Fruit fly (Drosophila melanogaster) ovary, adult (tissue): ENCODE data around the gene Sar1.

Experiments
- CG17801 ChIP-seq: fragments of 200-800 bp; optimal IDR thresholded peaks from 2 replicates; lab custom pipeline; 2019; ENCODE audit warnings: missing biosample characterization, mild to moderate bottlenecking, missing genetic modification characterization, moderate library complexity; ENCODE audit not compliant: partially characterized antibody

Gene Sar1

DNA sequence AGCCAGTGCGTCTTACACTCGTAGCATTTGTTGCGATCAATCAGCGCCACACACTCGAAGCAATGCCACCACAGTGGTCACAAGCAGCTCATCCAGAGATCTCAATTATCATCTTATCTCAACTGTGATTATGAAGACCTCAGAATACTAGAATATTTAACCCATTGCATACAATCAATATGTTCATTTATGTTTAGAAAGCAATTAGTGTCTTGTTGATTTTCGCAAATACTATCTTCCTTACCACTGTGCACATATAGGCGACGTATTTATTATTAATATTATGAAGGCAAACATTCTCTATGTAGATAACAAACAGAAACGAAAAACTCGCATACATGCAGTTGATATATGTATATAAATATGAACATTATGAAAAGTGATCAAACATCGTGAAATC, 2.3 kb downstream of the Sar1 start:
- TF ChIP-seq CG17801 (GFP tag; lab: Kevin White, UChicago), result no peak

DNA sequence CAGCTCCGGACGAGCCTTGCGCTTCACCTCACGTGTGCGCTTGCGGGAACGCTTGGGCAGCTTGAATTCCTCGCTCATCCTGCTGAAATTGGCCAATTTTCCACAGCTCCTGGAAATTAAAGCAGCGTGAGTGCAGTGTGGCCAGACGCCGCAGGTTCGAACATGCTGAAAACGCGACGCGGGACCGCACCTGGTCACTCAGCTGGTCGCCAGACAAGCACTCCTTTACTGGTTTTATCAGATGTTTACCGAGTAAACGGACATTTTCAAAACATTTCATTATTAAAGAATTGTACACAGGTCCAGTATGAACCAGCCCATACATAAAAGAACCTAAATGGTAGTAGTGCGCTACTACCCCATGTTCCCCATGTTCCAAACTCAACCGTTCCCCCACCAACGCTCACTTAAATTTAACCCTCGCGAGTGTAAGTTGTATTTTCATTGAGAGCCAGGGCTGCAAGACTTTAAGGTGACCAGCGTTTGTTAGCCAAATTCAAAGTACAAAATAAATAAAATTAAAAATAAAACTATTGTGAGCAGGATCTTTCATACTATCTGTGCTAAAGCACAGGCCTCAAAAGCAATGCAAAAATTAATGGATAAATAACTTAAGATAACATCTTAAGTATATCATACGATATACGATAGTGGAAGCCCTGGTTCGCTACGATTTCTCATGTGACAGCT, 5.9 kb downstream of the Sar1 start, which contains the start of the genes JMJD6, CG7071 and Muted:
JMJD6 (minus strand) TSS at position 154 of the 690 bp plus-strand sequence.
CG7071 (plus strand) TSS at position 403 of the 690 bp plus-strand sequence.
Muted (plus strand) TSS at position 403 of the 690 bp plus-strand sequence.
- TF ChIP-seq CG17801 (GFP tag; lab: Kevin White, UChicago), result peak; percentile 82

DNA sequence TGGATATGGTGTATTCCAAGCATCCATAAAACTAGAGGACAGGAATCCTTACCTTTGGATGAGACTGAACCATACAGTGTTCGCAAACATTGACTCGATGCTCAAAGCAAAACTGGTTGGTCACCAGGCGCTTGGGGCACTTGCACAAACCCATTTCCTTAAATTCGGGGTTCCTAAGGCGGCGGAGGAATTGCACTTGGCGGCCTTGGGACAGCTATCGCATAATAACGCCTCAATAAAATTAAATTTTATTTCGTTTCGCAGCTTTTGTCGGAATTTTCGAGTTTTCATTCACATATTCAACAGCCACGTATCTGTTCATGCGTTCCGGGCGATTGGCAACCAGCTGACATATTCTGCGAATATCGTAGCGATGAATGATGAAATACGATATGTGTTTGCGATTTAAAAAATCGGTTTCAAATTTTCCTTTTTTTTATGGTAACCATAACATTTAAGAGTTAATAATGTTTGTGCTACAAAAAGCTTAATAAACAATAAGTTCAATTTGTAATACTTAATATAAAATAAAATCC, 9.2 kb downstream of the Sar1 start, which contains the start of gene CG5382:
CG5382 (minus strand) TSS at position 324 of the 536 bp plus-strand sequence.
- TF ChIP-seq CG17801 (GFP tag; lab: Kevin White, UChicago), result peak; percentile 26

dm6 chr3R:22367126-22368076, 10.9 kb downstream of the Sar1 start, which contains the start of the genes Polr3F and PyK:
TSS of gene Polr3F (minus strand) at chr3R:22367373.
TSS of gene PyK (plus strand) at chr3R:22367536.
- TF ChIP-seq CG17801 (GFP tag; lab: Kevin White, UChicago), result peak; percentile 87

DNA sequence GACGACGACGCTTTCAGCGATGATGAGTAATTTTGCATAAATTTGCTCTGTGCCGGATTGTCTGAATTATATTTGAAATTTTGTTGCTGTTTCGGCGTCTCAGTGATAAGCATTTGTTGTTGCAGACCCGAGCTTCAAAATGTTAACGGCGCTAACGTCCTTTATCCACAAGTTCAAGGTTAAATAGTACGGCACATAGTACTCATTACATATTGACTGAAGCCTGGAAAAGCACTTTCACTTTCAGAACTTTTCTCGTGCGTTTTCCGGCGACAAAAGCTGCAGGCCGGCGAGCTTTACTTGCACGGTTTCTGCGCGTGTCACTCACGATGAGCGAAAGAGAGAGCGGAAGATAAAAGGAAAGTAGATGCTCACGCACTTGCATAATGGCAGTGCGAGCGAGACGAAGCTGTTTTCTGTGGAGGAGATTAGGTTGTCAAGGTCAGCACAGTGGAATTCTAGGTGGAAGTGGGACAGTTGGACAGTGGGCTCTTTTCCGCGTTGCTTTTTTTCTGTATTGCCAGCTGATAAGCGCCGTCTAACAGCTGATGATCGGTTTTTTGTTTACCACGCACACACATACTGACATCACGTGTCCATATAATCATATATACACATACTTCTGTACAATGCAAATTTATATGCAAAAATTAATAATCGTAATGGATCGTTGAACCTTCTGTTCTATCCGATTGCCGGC, 11.7 kb downstream of the Sar1 start:
- no peak for TF ChIP-seq CG17801 (GFP tag; lab: Kevin White, UChicago)

- no peak for TF ChIP-seq CG17801 (GFP tag; lab: Kevin White, UChicago)
These were observed 12.3 kb downstream of the Sar1 start for dm6 chr3R:22368777-22369214.

DNA sequence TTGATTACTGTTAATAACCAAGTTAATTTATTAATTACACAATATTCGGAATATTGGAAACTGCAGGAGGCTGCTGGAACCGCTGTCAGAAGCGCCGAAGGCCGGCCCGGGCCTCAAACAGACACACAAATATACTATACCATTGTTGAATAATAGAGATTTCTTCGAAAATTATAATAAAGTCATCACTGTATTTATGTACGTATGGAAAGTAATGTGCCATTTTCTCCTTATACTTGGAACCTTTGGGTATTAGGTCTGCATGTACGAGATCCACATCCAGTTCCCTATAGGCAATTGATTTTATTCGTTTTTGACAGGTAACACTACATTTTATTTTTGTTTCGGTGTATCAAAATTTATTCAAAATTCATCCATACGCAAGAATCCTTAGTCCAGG, 16.1 kb downstream of the Sar1 start, which contains the start of gene CG7069:
CG7069 (plus strand) TSS at position 301 of the 400 bp plus-strand sequence.
- no peak for TF ChIP-seq CG17801 (GFP tag; lab: Kevin White, UChicago)

DNA sequence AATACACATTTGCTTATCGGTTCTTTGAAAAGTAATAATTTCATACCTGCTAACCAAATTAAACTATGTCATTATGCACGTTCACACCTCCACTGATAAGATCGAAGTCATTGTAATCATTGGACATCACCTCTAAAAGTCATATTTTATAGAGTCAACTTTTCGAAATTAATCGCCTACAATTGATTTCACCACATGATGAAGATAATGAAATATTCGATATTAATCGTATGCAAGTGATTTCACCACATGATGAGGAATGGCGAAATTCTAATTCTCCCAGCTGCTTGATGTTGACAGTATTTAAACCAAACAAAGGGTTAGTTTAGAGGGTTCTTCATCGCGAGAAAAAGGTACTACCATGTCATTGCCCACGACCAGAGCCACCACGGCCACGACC, 19.2 kb downstream of the Sar1 start, which contains the start of gene CG18596:
CG18596 (plus strand) TSS at position 250 of the 400 bp plus-strand sequence.
- peak; percentile 44 for TF ChIP-seq CG17801 (GFP tag; lab: Kevin White, UChicago)

DNA sequence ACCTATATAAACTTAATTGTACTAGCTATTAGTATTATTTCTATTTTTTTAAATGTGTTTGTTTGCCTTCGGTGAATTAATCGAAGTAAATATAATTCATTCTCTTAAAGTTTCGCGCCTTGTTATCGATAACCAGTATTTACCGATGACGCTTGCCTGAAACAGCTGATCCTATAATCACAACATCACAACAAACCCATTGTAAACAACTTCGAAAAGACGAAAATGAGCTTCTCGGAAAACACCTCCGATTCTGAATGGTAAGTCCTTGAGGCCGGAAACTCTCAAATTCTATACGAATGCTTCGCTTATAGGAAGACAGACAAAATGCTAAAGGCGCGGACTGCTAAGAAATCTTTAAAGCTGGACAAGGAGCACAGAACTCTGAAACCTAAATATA, 23.5 kb downstream of the Sar1 start, which contains the start of gene CG34149:
CG34149 (plus strand) TSS at position 187 of the 400 bp plus-strand sequence.
- TF ChIP-seq CG17801 (GFP tag; lab: Kevin White, UChicago), result no peak

DNA sequence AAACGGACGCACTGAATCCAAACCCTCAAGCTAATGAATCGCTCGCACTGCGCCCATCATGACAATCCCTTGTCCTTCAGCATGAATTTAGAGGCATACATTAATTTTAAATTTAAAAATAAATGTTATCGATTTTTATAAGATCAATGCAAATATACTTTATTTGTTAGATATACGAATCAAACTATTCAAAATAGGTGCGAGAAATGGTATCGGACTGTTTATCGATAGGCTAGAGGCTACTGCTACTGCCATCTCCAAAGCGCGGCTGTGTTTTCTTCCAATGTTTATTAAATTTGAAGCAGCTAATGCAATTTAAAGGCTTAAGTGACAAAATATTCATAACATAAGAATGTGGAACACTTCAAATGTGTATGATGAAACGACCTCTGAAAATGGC, 24.6 kb downstream of the Sar1 start, which contains the start of gene CG43342:
CG43342 (plus strand) TSS at position 264 of the 400 bp plus-strand sequence.
- no peak for TF ChIP-seq CG17801 (GFP tag; lab: Kevin White, UChicago)

DNA sequence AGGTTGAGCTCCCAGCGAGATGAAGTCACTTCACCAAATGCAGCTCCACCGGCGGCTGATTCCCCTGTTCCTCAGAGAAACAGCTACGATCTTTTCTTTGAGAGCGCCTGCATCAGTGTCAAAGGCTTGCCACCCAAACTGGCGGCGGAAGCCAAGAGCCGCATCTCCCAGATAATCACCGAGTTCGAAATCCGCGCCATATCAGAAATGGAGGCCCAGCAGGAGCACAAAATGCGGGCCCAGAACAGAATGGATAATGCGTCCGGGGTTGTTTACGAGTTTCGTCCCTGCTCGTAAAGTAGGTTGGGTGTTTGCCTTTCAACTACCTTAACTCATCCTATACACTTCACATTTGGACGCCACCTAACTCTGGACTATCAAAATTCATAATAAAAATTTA, 25.2 kb downstream of the Sar1 start, which contains the start of gene Gpdh3:
Gpdh3 (plus strand) TSS at position 301 of the 400 bp plus-strand sequence.
- TF ChIP-seq CG17801 (GFP tag; lab: Kevin White, UChicago), result no peak

dm6 chr3R:22389614-22390013, 33.1 kb downstream of the Sar1 start, which contains the start of the genes CAH8 and CG7059:
TSS of gene CAH8 (minus strand) at chr3R:22389714.
TSS of gene CG7059 (plus strand) at chr3R:22389780.
- no peak for TF ChIP-seq CG17801 (GFP tag; lab: Kevin White, UChicago)

DNA sequence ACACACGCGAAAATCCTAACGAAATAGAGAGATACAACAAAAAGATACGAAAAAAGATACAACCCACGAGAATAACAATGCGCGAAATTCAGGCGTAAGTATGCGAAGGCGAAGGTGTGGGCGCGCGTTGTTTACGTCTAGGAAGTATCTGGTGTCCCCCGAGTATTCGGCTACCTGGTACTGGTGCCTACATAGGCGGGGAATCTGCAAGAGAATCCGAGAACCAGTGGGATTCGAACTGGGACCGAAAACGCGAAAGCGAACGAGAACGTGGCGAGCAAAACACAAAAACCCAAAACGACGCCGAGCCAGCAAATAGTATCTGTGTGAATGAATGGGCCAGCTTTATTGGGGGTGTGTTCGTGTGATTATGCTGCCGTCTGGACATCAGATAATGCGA, 33.6 kb downstream of the Sar1 start:
- TF ChIP-seq CG17801 (GFP tag; lab: Kevin White, UChicago), result no peak
